Worm (Caenorhabditis elegans): ENCODE measurements around the gene C46C2.7.

DNA sequence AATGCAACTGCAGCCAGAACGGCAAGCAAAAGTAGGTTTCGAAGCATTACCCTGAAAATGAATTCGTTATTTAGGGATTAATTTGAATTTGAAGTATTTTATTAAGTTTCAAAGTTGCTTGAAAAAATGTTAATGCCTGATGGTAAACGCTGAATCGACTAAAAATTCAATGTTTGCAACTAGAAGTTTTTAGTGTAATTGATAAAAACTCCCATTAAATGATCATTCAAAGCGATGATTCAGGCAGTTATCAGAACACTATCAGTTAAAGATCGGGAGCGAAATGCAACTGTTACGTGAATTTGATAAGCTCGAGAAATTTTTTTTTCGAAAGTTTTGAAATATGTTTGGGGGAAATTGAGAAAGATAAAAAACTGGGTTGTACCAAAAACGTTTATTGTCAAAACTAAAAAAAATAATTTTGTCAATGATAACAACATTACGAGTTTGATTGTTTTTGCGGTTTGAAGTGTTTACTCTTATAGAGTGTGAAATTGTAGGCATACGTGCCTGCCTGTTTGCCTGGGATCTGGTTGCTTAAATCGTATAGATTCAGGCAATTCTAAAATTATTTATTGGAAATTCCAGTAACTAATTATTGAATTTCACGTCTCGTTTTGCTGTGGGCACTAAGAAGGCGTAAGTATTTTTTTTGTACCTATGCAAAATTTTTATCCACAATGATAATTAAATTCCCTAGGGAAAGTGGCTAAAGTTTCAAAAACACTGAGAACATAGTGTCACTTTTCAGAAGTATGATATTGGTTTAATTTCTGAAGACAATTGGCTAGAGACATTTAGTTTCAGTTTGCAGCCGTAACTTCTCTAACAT, 35.4 kb upstream of the C46C2.7 start, which contains the start of gene pcp-3:
- no peak for TF ChIP-seq elt-1 (tag; optimal IDR thresholded peaks at IDR 0.05)
- TF ChIP-seq fos-1 (tag; optimal IDR thresholded peaks at IDR 0.05): no peak
- no peak for TF ChIP-seq mdl-1 (tag; optimal IDR thresholded peaks at IDR 0.05)
- no peak for TF ChIP-seq egl-27 (tag; optimal IDR thresholded peaks at IDR 0.05)
- TF ChIP-seq daf-12 (tag; optimal IDR thresholded peaks at IDR 0.05): no peak
- no peak for TF ChIP-seq ztf-4 (tag; optimal IDR thresholded peaks at IDR 0.05)
- no peak for TF ChIP-seq nhr-76 (tag; optimal IDR thresholded peaks at IDR 0.05)
- TF ChIP-seq snpc-4 (tag; optimal IDR thresholded peaks at IDR 0.05): no peak
- no peak for TF ChIP-seq unc-39 (tag; optimal IDR thresholded peaks at IDR 0.05)
